Worm (Caenorhabditis elegans) whole organism, L4/young adult: ENCODE results near the gene pqn-36.

Experiments
- W03F9.2 ChIP-seq: fragments of 150-350 bp; optimal IDR thresholded peaks from 2 replicates; lab custom pipeline; 2014; ENCODE audit warnings: missing biosample characterization, missing genetic modification characterization
- dao-5 ChIP-seq: sonication (generic microtip); optimal IDR thresholded peaks from 2 replicates; lab custom pipeline; 2016; ENCODE audit warnings: missing genotype, missing genetic modification characterization, moderate library complexity, missing compliant biosample characterization
- him-1 ChIP-seq: sonication (generic microtip); optimal IDR thresholded peaks from 2 replicates; lab custom pipeline; 2016; ENCODE audit warnings: missing genotype, missing genetic modification reagents, missing genetic modification characterization, missing compliant biosample characterization

The pqn-36 gene

ce11 chrX:15415226-15415625, at the start of gene pqn-36:
Gene pqn-36, minus strand, starts transcription at chrX:15415493.
- TF ChIP-seq him-1 (tag; lab: Kevin White, UChicago) (no peak), W03F9.2 (tag; lab: Kevin White, UChicago) (no peak), dao-5 (tag; lab: Kevin White, UChicago) (no peak)

DNA sequence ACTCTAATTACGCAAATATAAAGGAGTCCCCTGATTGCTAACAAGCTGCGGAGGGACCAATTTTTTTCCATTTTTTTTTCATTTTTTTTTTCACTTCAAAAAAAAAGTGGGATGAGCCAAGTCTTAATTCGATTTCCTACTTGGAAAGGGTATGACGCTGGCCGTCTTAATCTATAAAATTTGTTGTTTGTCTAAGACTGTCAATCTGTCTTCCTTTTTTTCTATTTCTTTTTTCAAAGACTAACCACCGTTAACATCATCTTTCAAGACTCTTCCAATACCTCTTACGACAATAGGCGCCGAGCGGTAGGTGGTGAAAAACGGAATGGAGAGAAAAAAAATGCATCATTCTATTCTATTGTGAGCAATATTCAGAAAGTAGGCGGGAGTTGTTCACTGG, 49.8 kb upstream of the pqn-36 start:
- no peak for TF ChIP-seq dao-5 (tag; lab: Kevin White, UChicago)
- TF ChIP-seq him-1 (tag; lab: Kevin White, UChicago) = no peak
- no peak for TF ChIP-seq W03F9.2 (tag; lab: Kevin White, UChicago)

DNA sequence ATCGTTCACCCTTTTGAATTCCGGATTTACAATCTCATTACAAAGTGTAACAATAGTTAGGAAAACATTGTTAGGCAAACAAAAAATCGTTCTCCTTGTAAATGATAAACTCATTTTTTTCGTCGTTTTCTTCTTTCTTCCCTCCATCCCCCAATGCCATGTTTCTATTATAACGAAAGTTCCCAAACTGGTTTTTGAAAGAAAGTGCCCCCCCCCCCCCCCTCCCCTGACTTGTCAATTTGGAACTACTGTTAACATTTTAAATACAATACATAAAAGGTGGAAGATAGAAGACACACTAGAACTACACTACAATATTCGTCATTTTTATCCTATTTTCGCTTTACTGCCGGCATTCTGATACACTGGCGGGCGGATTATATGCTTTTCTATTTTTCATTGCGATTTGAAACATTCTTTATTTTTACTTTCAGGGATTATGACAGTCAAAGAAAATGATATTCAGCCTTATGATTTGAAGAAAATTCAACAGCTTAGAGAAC, 31.1 kb upstream of the pqn-36 start, which contains the start of gene R03A10.5:
R03A10.5 (plus strand) TSS at position 431 of the 503 bp plus-strand sequence.
- TF ChIP-seq him-1 (tag; lab: Kevin White, UChicago) = no peak

ce11 chrX:15441686-15442067, 26.4 kb upstream of the pqn-36 start, which contains the start of gene nkat-3:
Gene nkat-3, plus strand, starts transcription at chrX:15441731.
- TF ChIP-seq W03F9.2 (tag; lab: Kevin White, UChicago) = no peak
- TF ChIP-seq dao-5 (tag; lab: Kevin White, UChicago) = no peak
- TF ChIP-seq him-1 (tag; lab: Kevin White, UChicago) = no peak

ce11 chrX:15440744-15441685, 25.7 kb upstream of the pqn-36 start, which contains the start of gene mocs-1:
Gene mocs-1, minus strand, starts transcription at chrX:15440794.
- TF ChIP-seq W03F9.2 (tag; lab: Kevin White, UChicago) (no peak), him-1 (tag; lab: Kevin White, UChicago) (no peak), dao-5 (tag; lab: Kevin White, UChicago) (no peak)

ce11 chrX:15438768-15439167, 23.5 kb upstream of the pqn-36 start:
- TF ChIP-seq him-1 (tag; lab: Kevin White, UChicago) (no peak), dao-5 (tag; lab: Kevin White, UChicago) (no peak), W03F9.2 (tag; lab: Kevin White, UChicago) (no peak)

- no peak for TF ChIP-seq dao-5 (tag; lab: Kevin White, UChicago)
- no peak for TF ChIP-seq him-1 (tag; lab: Kevin White, UChicago)
- TF ChIP-seq W03F9.2 (tag; lab: Kevin White, UChicago) = no peak
Measured at ce11 chrX:15434922-15435321, 19.6 kb upstream of the pqn-36 start.

DNA sequence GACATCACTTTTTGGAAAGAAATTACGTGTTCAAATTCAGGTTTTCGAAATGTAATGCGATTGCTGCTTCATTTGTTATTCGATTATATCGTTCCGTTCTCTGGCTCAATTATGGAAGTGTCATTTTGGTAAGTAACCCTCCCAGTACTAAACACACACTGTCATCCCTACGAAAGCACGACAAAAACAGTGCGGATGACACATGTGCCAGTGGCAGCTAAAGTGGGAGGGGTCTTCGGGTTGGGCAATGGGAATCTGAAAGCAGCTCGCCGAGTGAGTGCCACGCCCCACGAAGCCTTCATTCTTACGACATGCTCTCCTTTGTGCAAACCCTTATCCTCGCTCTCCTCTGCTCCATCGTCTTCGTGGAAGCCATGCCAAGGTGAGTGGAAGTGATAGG, 18.2 kb upstream of the pqn-36 start, which contains the start of gene flp-32:
flp-32 (plus strand) TSS at position 301 of the 400 bp plus-strand sequence.
- TF ChIP-seq dao-5 (tag; lab: Kevin White, UChicago) (no peak), W03F9.2 (tag; lab: Kevin White, UChicago) (no peak), him-1 (tag; lab: Kevin White, UChicago) (no peak)

DNA sequence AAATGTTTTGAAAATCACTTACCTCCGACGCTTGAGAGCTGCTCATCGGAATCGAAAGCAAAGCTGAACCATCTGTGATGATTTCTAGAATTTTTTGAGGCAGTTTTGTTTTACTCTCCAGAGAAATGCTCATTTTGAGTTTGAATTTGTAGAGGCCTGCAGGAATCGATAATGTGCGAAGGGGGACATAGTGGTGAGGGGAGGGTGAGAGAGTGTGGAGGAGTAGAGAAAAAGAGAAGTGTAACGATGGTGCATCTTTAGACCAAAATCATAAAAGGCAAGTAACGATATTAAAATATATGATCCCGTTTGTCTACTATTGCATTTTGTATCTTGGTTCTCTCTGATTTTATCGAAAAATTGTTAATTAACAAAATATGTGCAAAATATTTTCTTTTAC, 15.7 kb upstream of the pqn-36 start, which contains the start of gene blos-8:
blos-8 (minus strand) TSS at position 216 of the 400 bp plus-strand sequence.
- no peak for TF ChIP-seq dao-5 (tag; lab: Kevin White, UChicago)
- no peak for TF ChIP-seq him-1 (tag; lab: Kevin White, UChicago)
- TF ChIP-seq W03F9.2 (tag; lab: Kevin White, UChicago) = no peak

ce11 chrX:15427931-15428330, 12.6 kb upstream of the pqn-36 start, which contains the start of gene nas-13:
Gene nas-13, minus strand, starts transcription at chrX:15428253.
- TF ChIP-seq him-1 (tag; lab: Kevin White, UChicago) (no peak), dao-5 (tag; lab: Kevin White, UChicago) (no peak), W03F9.2 (tag; lab: Kevin White, UChicago) (no peak)

ce11 chrX:15423708-15424423, 8.6 kb upstream of the pqn-36 start:
- no peak for TF ChIP-seq W03F9.2 (tag; lab: Kevin White, UChicago)
- no peak for TF ChIP-seq dao-5 (tag; lab: Kevin White, UChicago)
- TF ChIP-seq him-1 (tag; lab: Kevin White, UChicago) = no peak

- no peak for TF ChIP-seq dao-5 (tag; lab: Kevin White, UChicago)
- TF ChIP-seq W03F9.2 (tag; lab: Kevin White, UChicago) = no peak
- TF ChIP-seq him-1 (tag; lab: Kevin White, UChicago) = no peak
Measured at ce11 chrX:15420671-15421070, 5.4 kb upstream of the pqn-36 start, which contains the start of gene F39D8.3. Gene F39D8.3, plus strand, starts transcription at chrX:15420971.

DNA sequence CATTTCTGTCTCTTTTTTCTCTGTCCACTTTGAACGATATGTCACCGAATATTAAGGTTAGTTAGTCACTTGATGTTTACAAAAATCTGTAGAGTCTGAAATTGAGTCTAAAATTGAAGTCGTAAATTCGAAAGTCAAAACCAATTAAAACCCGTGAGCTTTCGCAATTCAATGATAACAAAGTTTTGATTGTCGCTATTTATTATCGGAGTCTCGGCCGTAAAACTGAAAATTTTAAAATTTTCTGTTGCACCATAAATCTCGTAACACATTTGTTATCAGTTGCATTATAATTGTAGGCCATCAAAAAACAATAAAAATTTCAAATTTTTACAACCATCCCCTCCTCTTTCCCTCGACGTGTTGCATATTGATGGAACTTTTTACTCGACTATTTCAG, 6.7 kb downstream of the pqn-36 start:
- TF ChIP-seq him-1 (tag; lab: Kevin White, UChicago) (no peak), dao-5 (tag; lab: Kevin White, UChicago) (no peak), W03F9.2 (tag; lab: Kevin White, UChicago) (no peak)
